Fruit fly (Drosophila melanogaster) Kc167 (cell line): ENCODE data around the gene CG8939.

Experiments
- Myc ChIP-seq: fragments of >200 bp; optimal IDR thresholded peaks from 2 replicates; lab custom pipeline; 2017; ENCODE audit warnings: missing external identifiers
- Sin3A ChIP-seq: fragments of >200 bp; optimal IDR thresholded peaks from 2 replicates; lab custom pipeline; 2018; ENCODE audit warnings: missing external identifiers
- h ChIP-seq: fragments of >200 bp; optimal IDR thresholded peaks from 3 replicates; lab custom pipeline; 2018; ENCODE audit warnings: missing external identifiers
- insv ChIP-seq: fragments of >200 bp; optimal IDR thresholded peaks from 3 replicates; lab custom pipeline; 2018; ENCODE audit warnings: missing external identifiers
- psq ChIP-seq: fragments of >200 bp; optimal IDR thresholded peaks from 2 replicates; lab custom pipeline; 2017; ENCODE audit warnings: missing external identifiers
- ttk ChIP-seq: sonication (Bioruptor generic); optimal IDR thresholded peaks from 2 replicates; lab custom pipeline; 2017; ENCODE audit warnings: missing external identifiers

Gene CG8939

dm6 chrX:15996831-15997230 is at the start of gene CG8939:
Gene CG8939 (plus strand): TSS chrX:15997016.
- no peak for TF ChIP-seq Sin3A (lab: Kevin White, UChicago)
- TF ChIP-seq ttk (lab: Kevin White, UChicago): no peak
- no peak for TF ChIP-seq Myc (lab: Kevin White, UChicago)
- TF ChIP-seq insv (lab: Kevin White, UChicago): no peak
- TF ChIP-seq psq (lab: Kevin White, UChicago): no peak
- no peak for TF ChIP-seq h (lab: Kevin White, UChicago)

dm6 chrX:15950056-15950455 is 46.8 kb upstream of the CG8939 start:
- no peak for TF ChIP-seq h (lab: Kevin White, UChicago)
- no peak for TF ChIP-seq psq (lab: Kevin White, UChicago)
- TF ChIP-seq Sin3A (lab: Kevin White, UChicago): no peak
- TF ChIP-seq ttk (lab: Kevin White, UChicago): no peak
- TF ChIP-seq Myc (lab: Kevin White, UChicago): no peak
- no peak for TF ChIP-seq insv (lab: Kevin White, UChicago)

- TF ChIP-seq insv (lab: Kevin White, UChicago): no peak
- no peak for TF ChIP-seq h (lab: Kevin White, UChicago)
- no peak for TF ChIP-seq ttk (lab: Kevin White, UChicago)
- TF ChIP-seq Myc (lab: Kevin White, UChicago): no peak
- no peak for TF ChIP-seq psq (lab: Kevin White, UChicago)
- no peak for TF ChIP-seq Sin3A (lab: Kevin White, UChicago)
Observed at dm6 chrX:15969577-15969976, 27.2 kb upstream of the CG8939 start.

- TF ChIP-seq Sin3A (lab: Kevin White, UChicago) (no peak), psq (lab: Kevin White, UChicago) (no peak), Myc (lab: Kevin White, UChicago) (no peak), h (lab: Kevin White, UChicago) (no peak), ttk (lab: Kevin White, UChicago) (no peak), insv (lab: Kevin White, UChicago) (no peak)
Observed at dm6 chrX:15971574-15971973, 25.2 kb upstream of the CG8939 start.

dm6 chrX:15973157-15973774 is 23.6 kb upstream of the CG8939 start, which contains the start of gene mmd:
Gene mmd (minus strand): TSS chrX:15973159.
- TF ChIP-seq psq (lab: Kevin White, UChicago): no peak
- no peak for TF ChIP-seq ttk (lab: Kevin White, UChicago)
- no peak for TF ChIP-seq insv (lab: Kevin White, UChicago)
- no peak for TF ChIP-seq Sin3A (lab: Kevin White, UChicago)
- TF ChIP-seq h (lab: Kevin White, UChicago): no peak
- TF ChIP-seq Myc (lab: Kevin White, UChicago): no peak

dm6 chrX:15974125-15974524 is 22.7 kb upstream of the CG8939 start, which contains the start of gene Or13a:
Gene Or13a (plus strand): TSS chrX:15974425.
- TF ChIP-seq psq (lab: Kevin White, UChicago) (no peak), ttk (lab: Kevin White, UChicago) (no peak), insv (lab: Kevin White, UChicago) (no peak), h (lab: Kevin White, UChicago) (no peak), Myc (lab: Kevin White, UChicago) (no peak), Sin3A (lab: Kevin White, UChicago) (no peak)

- TF ChIP-seq insv (lab: Kevin White, UChicago) (no peak), Sin3A (lab: Kevin White, UChicago) (no peak), h (lab: Kevin White, UChicago) (no peak), psq (lab: Kevin White, UChicago) (no peak), ttk (lab: Kevin White, UChicago) (no peak)
Observed at dm6 chrX:15976568-15976967, 20.2 kb upstream of the CG8939 start, which contains the start of gene CG42766. Gene CG42766 (plus strand): TSS chrX:15976868.

- no peak for TF ChIP-seq insv (lab: Kevin White, UChicago)
- no peak for TF ChIP-seq h (lab: Kevin White, UChicago)
- TF ChIP-seq Sin3A (lab: Kevin White, UChicago): no peak
- TF ChIP-seq Myc (lab: Kevin White, UChicago): no peak
- no peak for TF ChIP-seq psq (lab: Kevin White, UChicago)
- TF ChIP-seq ttk (lab: Kevin White, UChicago): no peak
Observed at dm6 chrX:15982844-15983243, 14.0 kb upstream of the CG8939 start, which contains the start of gene Cep164. Gene Cep164 (minus strand): TSS chrX:15982944.

- TF ChIP-seq psq (lab: Kevin White, UChicago) (no peak), insv (lab: Kevin White, UChicago) (no peak), Myc (lab: Kevin White, UChicago) (no peak), h (lab: Kevin White, UChicago) (no peak), ttk (lab: Kevin White, UChicago) (no peak), Sin3A (lab: Kevin White, UChicago) (no peak)
Observed at dm6 chrX:15983501-15983900, 13.3 kb upstream of the CG8939 start, which contains the start of gene Slc25A46a. Gene Slc25A46a (plus strand): TSS chrX:15983772.

- TF ChIP-seq psq (lab: Kevin White, UChicago): no peak
- no peak for TF ChIP-seq Myc (lab: Kevin White, UChicago)
- TF ChIP-seq h (lab: Kevin White, UChicago): no peak
- TF ChIP-seq Sin3A (lab: Kevin White, UChicago): no peak
- no peak for TF ChIP-seq insv (lab: Kevin White, UChicago)
- no peak for TF ChIP-seq ttk (lab: Kevin White, UChicago)
Observed at dm6 chrX:15986654-15987053, 10.2 kb upstream of the CG8939 start, which contains the start of gene ND-20. Gene ND-20 (minus strand): TSS chrX:15986808.

- no peak for TF ChIP-seq insv (lab: Kevin White, UChicago)
Observed at dm6 chrX:15989631-15990030, 7.2 kb upstream of the CG8939 start.
